Worm (Caenorhabditis elegans): ENCODE results near the gene C07D8.5.

- peak; percentile 59 for TF ChIP-seq W03F9.2 (tag; optimal IDR thresholded peaks at IDR 0.05)
- no peak for TF ChIP-seq dao-5 (tag; optimal IDR thresholded peaks at IDR 0.05)
- TF ChIP-seq him-1 (tag; optimal IDR thresholded peaks at IDR 0.05) = peak; percentile 82
Observed at ce11 chrX:7334302-7334724, 9.5 kb upstream of the C07D8.5 start, which contains the start of gene epg-7.
